Fruit fly (Drosophila melanogaster): ENCODE results near the gene Spn75F.

- TF ChIP-seq CG10631 (GFP tag; optimal IDR thresholded peaks at IDR 0.05) (peak; percentile 93), lz (GFP tag; optimal IDR thresholded peaks at IDR 0.05) (peak; percentile 87), CG8319 (GFP tag; optimal IDR thresholded peaks at IDR 0.05) (peak; percentile 71), CG11902 (GFP tag; optimal IDR thresholded peaks at IDR 0.05) (peak; percentile 76)
These were observed 30.4 kb upstream of the Spn75F start for dm6 chr3L:19159894-19160293.

Measured in whole organism, prepupa.